Worm (Caenorhabditis elegans) whole organism, late embryonic: ENCODE results near the gene Y73C8C.12.

ENCODE experiments used
- C08G9.2 ChIP-seq: sonication (generic microtip); optimal IDR thresholded peaks from 2 replicates; lab custom pipeline; 2016; ENCODE audit warnings: mild to moderate bottlenecking, missing genetic modification characterization, moderate library complexity, missing compliant biosample characterization
- C38D4.7 ChIP-seq: fragments of 200-800 bp; sonication (Bioruptor generic); optimal IDR thresholded peaks from 2 replicates; lab custom pipeline; 2018; ENCODE audit warnings: mild to moderate bottlenecking, missing genetic modification characterization, moderate library complexity, missing compliant biosample characterization
- K02D7.2 ChIP-seq: sonication (generic microtip); optimal IDR thresholded peaks from 2 replicates; lab custom pipeline; 2017; ENCODE audit warnings: mild to moderate bottlenecking, missing genetic modification characterization, missing compliant biosample characterization
- K09A11.1 ChIP-seq: sonication (generic microtip); optimal IDR thresholded peaks from 2 replicates; lab custom pipeline; 2017; ENCODE audit warnings: antibody characterized with exemption, mild to moderate bottlenecking, missing genetic modification characterization, missing compliant biosample characterization; ENCODE audit not compliant: insufficient read depth
- T23F11.4 ChIP-seq: fragments of 200-800 bp; sonication (Bioruptor generic); optimal IDR thresholded peaks from 2 replicates; lab custom pipeline; 2018; ENCODE audit warnings: mild to moderate bottlenecking, missing genetic modification characterization, missing compliant biosample characterization
- Y22D7AL.16 ChIP-seq: sonication (generic microtip); optimal IDR thresholded peaks from 2 replicates; lab custom pipeline; 2016; ENCODE audit warnings: missing genetic modification characterization, missing compliant biosample characterization
- ahr-1 ChIP-seq: sonication (generic microtip); optimal IDR thresholded peaks from 2 replicates; lab custom pipeline; 2016; ENCODE audit warnings: missing genetic modification characterization, missing compliant biosample characterization
- ceh-14 ChIP-seq: sonication (generic microtip); optimal IDR thresholded peaks from 2 replicates; lab custom pipeline; 2016; ENCODE audit warnings: missing genotype, missing genetic modification characterization, missing compliant biosample characterization
- ceh-2 ChIP-seq: sonication (generic microtip); optimal IDR thresholded peaks from 2 replicates; lab custom pipeline; 2016; ENCODE audit warnings: missing genotype, missing genetic modification characterization, missing compliant biosample characterization
- ceh-22 ChIP-seq: sonication (generic microtip); optimal IDR thresholded peaks from 2 replicates; lab custom pipeline; 2017; ENCODE audit warnings: missing biosample characterization, missing genetic modification characterization
- ceh-24 ChIP-seq: sonication (generic microtip); optimal IDR thresholded peaks from 2 replicates; lab custom pipeline; 2016; ENCODE audit warnings: mild to moderate bottlenecking, missing genetic modification characterization, missing compliant biosample characterization
- ceh-30 ChIP-seq: fragments of 150-350 bp; optimal IDR thresholded peaks from 2 replicates; lab custom pipeline; 2014; ENCODE audit warnings: missing biosample characterization, missing genetic modification characterization
- ceh-45 ChIP-seq: fragments of 200-800 bp; sonication (Bioruptor generic); IDR thresholded peaks from 2 replicates; pipeline ENCODE4 v1.3.6; 2022; ENCODE audit warnings: missing genetic modification reagents, missing genetic modification characterization, missing compliant biosample characterization
- ceh-48 ChIP-seq: sonication (generic microtip); optimal IDR thresholded peaks from 2 replicates; lab custom pipeline; 2016; ENCODE audit warnings: missing genetic modification characterization, inconsistent platforms, missing compliant biosample characterization
- ceh-9 ChIP-seq: sonication (generic microtip); optimal IDR thresholded peaks from 2 replicates; lab custom pipeline; 2016; ENCODE audit warnings: mild to moderate bottlenecking, missing genetic modification characterization, inconsistent platforms, missing compliant biosample characterization
- che-1 ChIP-seq: sonication (generic microtip); optimal IDR thresholded peaks from 2 replicates; lab custom pipeline; 2016; ENCODE audit warnings: mild to moderate bottlenecking, missing genetic modification characterization, missing compliant biosample characterization
- dmd-4 ChIP-seq: sonication (generic microtip); optimal IDR thresholded peaks from 2 replicates; lab custom pipeline; 2016; ENCODE audit warnings: borderline replicate concordance, missing genetic modification characterization, missing compliant biosample characterization
- elt-2 ChIP-seq: sonication (generic microtip); optimal IDR thresholded peaks from 2 replicates; lab custom pipeline; 2016; ENCODE audit warnings: missing genetic modification reagents, missing genetic modification characterization, missing compliant biosample characterization
- elt-4 ChIP-seq: sonication (generic microtip); optimal IDR thresholded peaks from 2 replicates; lab custom pipeline; 2016; ENCODE audit warnings: missing genetic modification characterization, missing compliant biosample characterization
- fax-1 ChIP-seq: sonication (generic microtip); optimal IDR thresholded peaks from 2 replicates; lab custom pipeline; 2016; ENCODE audit warnings: missing genotype, missing genetic modification characterization, missing compliant biosample characterization
- fkh-6 ChIP-seq: sonication (generic microtip); optimal IDR thresholded peaks from 2 replicates; lab custom pipeline; 2016; ENCODE audit warnings: missing genetic modification characterization, missing compliant biosample characterization
- hlh-30 ChIP-seq: sonication (generic microtip); optimal IDR thresholded peaks from 2 replicates; lab custom pipeline; 2017; ENCODE audit warnings: antibody characterized with exemption, missing genetic modification characterization, missing compliant biosample characterization; ENCODE audit not compliant: insufficient read depth
- hlh-6 ChIP-seq: sonication (generic microtip); optimal IDR thresholded peaks from 2 replicates; lab custom pipeline; 2016; ENCODE audit warnings: missing genotype, missing genetic modification characterization, missing compliant biosample characterization
- lim-6 ChIP-seq: sonication (generic microtip); optimal IDR thresholded peaks from 2 replicates; lab custom pipeline; 2016; ENCODE audit warnings: missing genetic modification characterization, missing compliant biosample characterization
- lin-11 ChIP-seq: fragments of 200-800 bp; sonication (Bioruptor generic); optimal IDR thresholded peaks from 2 replicates; lab custom pipeline; 2018; ENCODE audit warnings: mild to moderate bottlenecking, missing genetic modification characterization, missing compliant biosample characterization
- madf-2 ChIP-seq: sonication (generic microtip); optimal IDR thresholded peaks from 2 replicates; lab custom pipeline; 2017; ENCODE audit warnings: missing genetic modification characterization, missing compliant biosample characterization
- mec-3 ChIP-seq: sonication (generic microtip); optimal IDR thresholded peaks from 2 replicates; lab custom pipeline; 2016; ENCODE audit warnings: borderline replicate concordance, missing genetic modification characterization, missing compliant biosample characterization
- nfya-1 ChIP-seq: sonication (generic microtip); optimal IDR thresholded peaks from 2 replicates; lab custom pipeline; 2017; ENCODE audit warnings: missing genetic modification characterization, mild to moderate bottlenecking, missing compliant biosample characterization, antibody characterized with exemption, moderate library complexity
- nhr-11 ChIP-seq: fragments of 150-350 bp; optimal IDR thresholded peaks from 2 replicates; lab custom pipeline; 2014; ENCODE audit warnings: missing biosample characterization, missing genetic modification characterization
- pat-9 ChIP-seq: fragments of 200-800 bp; sonication (Bioruptor generic); optimal IDR thresholded peaks from 2 replicates; lab custom pipeline; 2018; ENCODE audit warnings: mild to moderate bottlenecking, missing genetic modification characterization, moderate library complexity, missing compliant biosample characterization
- pax-1 ChIP-seq: fragments of 150-350 bp; optimal IDR thresholded peaks from 2 replicates; lab custom pipeline; 2014; ENCODE audit warnings: missing biosample characterization, missing genetic modification characterization
- pha-4 ChIP-seq: fragments of 150-350 bp; optimal IDR thresholded peaks from 2 replicates; lab custom pipeline; 2018; ENCODE audit warnings: missing biosample characterization, missing genetic modification reagents, missing genetic modification characterization
- ref-2 ChIP-seq: sonication (generic microtip); optimal IDR thresholded peaks from 2 replicates; lab custom pipeline; 2016; ENCODE audit warnings: missing genetic modification characterization, missing compliant biosample characterization
- rnt-1 ChIP-seq: sonication (generic microtip); optimal IDR thresholded peaks from 2 replicates; lab custom pipeline; 2016; ENCODE audit warnings: missing genetic modification characterization, missing compliant biosample characterization
- sdc-2 ChIP-seq: sonication (generic microtip); optimal IDR thresholded peaks from 2 replicates; lab custom pipeline; 2016; ENCODE audit warnings: missing genotype, missing genetic modification characterization, missing compliant biosample characterization
- sox-2 ChIP-seq: fragments of 200-800 bp; sonication (Bioruptor generic); IDR thresholded peaks from 2 replicates; pipeline ENCODE4 v1.3.6; 2022; ENCODE audit warnings: missing genetic modification reagents, missing genetic modification characterization, missing compliant biosample characterization
- sox-4 ChIP-seq: sonication (generic microtip); optimal IDR thresholded peaks from 2 replicates; lab custom pipeline; 2017; ENCODE audit warnings: mild to moderate bottlenecking, missing genetic modification characterization, inconsistent platforms, missing compliant biosample characterization
- syd-9 ChIP-seq: sonication (generic microtip); optimal IDR thresholded peaks from 2 replicates; lab custom pipeline; 2016; ENCODE audit warnings: mild to moderate bottlenecking, missing genetic modification characterization, moderate library complexity, missing compliant biosample characterization
- ttx-3 ChIP-seq: sonication (generic microtip); optimal IDR thresholded peaks from 2 replicates; lab custom pipeline; 2016; ENCODE audit warnings: missing genetic modification reagents, missing genetic modification characterization, missing compliant biosample characterization
- unc-3 ChIP-seq, 2 experiments: fragments of 200-800 bp in 1 of 2; sonication (Bioruptor generic) in 1 of 2; sonication (generic microtip) in 1 of 2; conservative IDR thresholded peaks in 1 of 2; optimal IDR thresholded peaks in 1 of 2; 2 replicates each; pipeline versions ENCODE4 v1.3.6 to Lab custom; 2016 to 2022; ENCODE audit warnings: missing compliant biosample characterization in 2 of 2, missing genetic modification characterization in 2 of 2, missing genetic modification reagents in 1 of 2
- unc-42 ChIP-seq: sonication (generic microtip); optimal IDR thresholded peaks from 2 replicates; lab custom pipeline; 2016; ENCODE audit warnings: missing genotype, missing genetic modification characterization, missing compliant biosample characterization
- unc-55 ChIP-seq: sonication (generic microtip); optimal IDR thresholded peaks from 2 replicates; lab custom pipeline; 2017; ENCODE audit warnings: missing biosample characterization, missing genetic modification reagents, missing genetic modification characterization
- zip-5 ChIP-seq: sonication (generic microtip); optimal IDR thresholded peaks from 2 replicates; lab custom pipeline; 2016; ENCODE audit warnings: missing genetic modification characterization, missing compliant biosample characterization
- ztf-16 ChIP-seq: sonication (generic microtip); optimal IDR thresholded peaks from 2 replicates; lab custom pipeline; 2017; ENCODE audit warnings: missing genetic modification characterization, missing compliant biosample characterization

Y73C8C.12 gene

DNA sequence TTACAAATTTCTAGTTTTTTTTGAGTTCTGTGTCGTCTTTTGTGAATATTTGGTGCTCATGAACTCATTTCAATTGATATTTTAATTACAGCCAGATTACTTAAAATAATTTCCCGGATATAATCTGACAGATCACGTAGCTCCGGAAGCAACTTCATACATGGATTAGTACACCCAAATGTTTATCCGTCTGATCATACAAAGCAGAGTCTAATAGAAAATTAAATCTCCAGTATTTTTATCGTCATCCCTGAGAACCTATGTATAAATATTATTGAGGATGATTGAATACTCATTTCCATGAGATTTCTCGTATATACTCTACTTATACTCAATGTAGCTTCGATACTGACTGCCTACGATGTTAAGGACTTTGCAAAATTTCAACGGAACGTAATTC lies at the start of gene Y73C8C.12:
TSS of gene Y73C8C.12 (plus strand) at position 301 of the 400 bp plus-strand sequence.
- no peak for TF ChIP-seq ceh-14 (tag; lab: Kevin White, UChicago)
- no peak for TF ChIP-seq ahr-1 (tag; lab: Kevin White, UChicago)
- TF ChIP-seq hlh-30 (tag; lab: Kevin White, UChicago) = no peak
- TF ChIP-seq zip-5 (tag; lab: Kevin White, UChicago) = no peak
- no peak for TF ChIP-seq ztf-16 (tag; lab: Kevin White, UChicago)
- TF ChIP-seq ceh-22 (tag; lab: Kevin White, UChicago) = no peak
- no peak for TF ChIP-seq hlh-6 (tag; lab: Kevin White, UChicago)
- no peak for TF ChIP-seq lim-6 (tag; lab: Kevin White, UChicago)
- TF ChIP-seq unc-3 (GFP tag; conservative IDR thresholded peaks at IDR 0.05; lab: Robert Waterston, UW) = no peak
- TF ChIP-seq unc-3 (tag; optimal IDR thresholded peaks at IDR 0.05; lab: Kevin White, UChicago) = no peak
- no peak for TF ChIP-seq ceh-45 (GFP tag; lab: Robert Waterston, UW)
- no peak for TF ChIP-seq sox-4
- TF ChIP-seq unc-55 (GFP tag; lab: Kevin White, UChicago) = no peak
- no peak for TF ChIP-seq nfya-1 (tag; lab: Kevin White, UChicago)
- no peak for TF ChIP-seq rnt-1
- TF ChIP-seq sdc-2 (tag; lab: Kevin White, UChicago) = no peak
- TF ChIP-seq, all 69 proteins: peak for 0

ce11 chrV:3080792-3081191 lies 44.2 kb upstream of the Y73C8C.12 start, which contains the start of gene srt-5:
TSS of gene srt-5 (minus strand) at chrV:3080892.
- TF ChIP-seq lim-6 (tag; lab: Kevin White, UChicago) (no peak), ceh-22 (tag; lab: Kevin White, UChicago) (no peak), pax-1 (tag; lab: Kevin White, UChicago) (no peak), T23F11.4 (no peak), unc-3 (GFP tag; conservative IDR thresholded peaks at IDR 0.05; lab: Robert Waterston, UW) (no peak), unc-3 (tag; optimal IDR thresholded peaks at IDR 0.05; lab: Kevin White, UChicago) (no peak), C38D4.7 (GFP tag; lab: Kevin White, UChicago) (no peak), fax-1 (tag; lab: Kevin White, UChicago) (no peak), Y22D7AL.16 (tag; lab: Kevin White, UChicago) (no peak), ceh-9 (tag; lab: Kevin White, UChicago) (no peak), ceh-48 (tag; lab: Kevin White, UChicago) (no peak), syd-9 (no peak), C08G9.2 (tag; lab: Kevin White, UChicago) (no peak), mec-3 (tag; lab: Kevin White, UChicago) (no peak)

DNA sequence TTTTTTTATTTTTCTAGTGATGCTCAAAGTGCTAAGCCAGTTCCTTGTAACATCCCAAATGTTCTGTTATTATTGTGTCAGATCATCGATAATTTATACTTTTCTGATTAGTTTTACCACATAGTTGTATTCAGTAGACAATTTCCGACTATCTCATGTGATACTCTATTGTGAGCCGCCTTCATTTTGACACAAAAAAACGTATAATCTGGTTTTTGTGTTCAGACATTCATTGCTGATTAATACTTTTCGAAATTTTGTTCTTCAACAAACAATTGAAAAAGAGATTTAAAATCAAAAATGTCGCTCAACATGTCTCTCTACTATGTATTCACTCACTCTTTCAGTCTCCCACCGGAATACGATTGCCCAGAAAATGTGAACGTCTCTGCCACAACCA lies 43.5 kb upstream of the Y73C8C.12 start, which contains the start of gene srt-7:
TSS of gene srt-7 (plus strand) at position 301 of the 400 bp plus-strand sequence.
- TF ChIP-seq zip-5 (tag; lab: Kevin White, UChicago) (no peak), che-1 (tag; lab: Kevin White, UChicago) (no peak), pat-9 (tag; lab: Kevin White, UChicago) (no peak), ceh-24 (no peak), fkh-6 (no peak)

DNA sequence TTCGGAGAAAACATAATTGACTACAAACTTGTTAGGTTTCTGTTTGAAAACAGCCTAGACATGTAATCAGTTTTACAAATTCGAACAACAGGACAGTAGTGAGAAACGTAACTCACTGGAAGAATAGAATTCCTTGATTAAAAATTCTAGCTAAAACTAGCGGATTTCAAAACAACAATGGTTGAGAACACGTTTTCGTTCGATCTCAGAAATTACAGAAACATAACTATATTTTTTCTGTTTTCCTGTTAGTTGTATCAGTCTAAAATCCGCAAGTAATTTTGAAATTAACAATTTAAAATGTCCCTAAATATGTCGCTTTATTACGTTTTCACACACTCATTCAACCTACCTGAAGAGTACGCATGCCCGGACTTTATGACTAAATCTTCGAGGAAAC lies 38.8 kb upstream of the Y73C8C.12 start, which contains the start of gene srt-8:
TSS of gene srt-8 (plus strand) at position 301 of the 400 bp plus-strand sequence.
- no peak for TF ChIP-seq ceh-30
- TF ChIP-seq ref-2 (tag; lab: Kevin White, UChicago) = no peak
- TF ChIP-seq ceh-22 (tag; lab: Kevin White, UChicago) = no peak
- no peak for TF ChIP-seq syd-9
- TF ChIP-seq sox-2 (GFP tag; lab: Robert Waterston, UW) = no peak

ce11 chrV:3088768-3089167 lies 36.2 kb upstream of the Y73C8C.12 start, which contains the start of gene acs-21:
TSS of gene acs-21 (plus strand) at chrV:3089068.
- TF ChIP-seq unc-42 (tag; lab: Kevin White, UChicago) (no peak), pha-4 (tag; lab: Kevin White, UChicago) (no peak), lin-11 (tag; lab: Kevin White, UChicago) (no peak), elt-4 (tag; lab: Kevin White, UChicago) (no peak), dmd-4 (tag; lab: Kevin White, UChicago) (no peak), K02D7.2 (tag; lab: Kevin White, UChicago) (no peak), nhr-11 (tag; lab: Kevin White, UChicago) (no peak), ttx-3 (no peak), ceh-2 (tag; lab: Kevin White, UChicago) (no peak), rnt-1 (no peak), K09A11.1 (no peak), madf-2 (tag; lab: Kevin White, UChicago) (no peak), sox-2 (GFP tag; lab: Robert Waterston, UW) (no peak), sdc-2 (tag; lab: Kevin White, UChicago) (no peak), lim-6 (tag; lab: Kevin White, UChicago) (no peak), elt-2 (no peak), ref-2 (tag; lab: Kevin White, UChicago) (no peak)
